Fruit fly (Drosophila melanogaster): ENCODE measurements around the gene EMC5.

- TF ChIP-seq psq (optimal IDR thresholded peaks at IDR 0.05): no peak
- no peak for TF ChIP-seq pan (optimal IDR thresholded peaks at IDR 0.05)
Measured at dm6 chr2L:18948065-18948723, 39.3 kb upstream of the EMC5 start.
